Worm (Caenorhabditis elegans) whole organism, L2 larva: Measurements from ENCODE around the gene Y66A7A.4.

Experiments used
- aly-2 ChIP-seq: fragments of 150-350 bp; optimal IDR thresholded peaks from 2 replicates; lab custom pipeline; 2014; ENCODE audit warnings: missing biosample characterization, missing genetic modification characterization
- ama-1 ChIP-seq: fragments of 150-350 bp; optimal IDR thresholded peaks from 2 replicates; lab custom pipeline; 2018; ENCODE audit warnings: inconsistent platforms
- elt-1 ChIP-seq: fragments of 150-350 bp; optimal IDR thresholded peaks from 2 replicates; lab custom pipeline; 2014; ENCODE audit warnings: missing biosample characterization, missing genetic modification characterization
- lin-39 ChIP-seq: fragments of 150-350 bp; optimal IDR thresholded peaks from 2 replicates; lab custom pipeline; 2014; ENCODE audit warnings: missing biosample characterization, missing genetic modification reagents, missing genetic modification characterization
- nhr-12 ChIP-seq: fragments of 150-350 bp; optimal IDR thresholded peaks from 2 replicates; lab custom pipeline; 2014; ENCODE audit warnings: missing biosample characterization, missing genetic modification characterization
- nhr-23 ChIP-seq: fragments of 150-350 bp; optimal IDR thresholded peaks from 2 replicates; lab custom pipeline; 2014; ENCODE audit warnings: missing biosample characterization, missing genetic modification reagents, missing genetic modification characterization
- nhr-237 ChIP-seq: fragments of 150-350 bp; optimal IDR thresholded peaks from 2 replicates; lab custom pipeline; 2014; ENCODE audit warnings: missing biosample characterization, missing genetic modification characterization
- sma-9 ChIP-seq, 2 experiments: fragments of 150-350 bp in 1 of 2; sonication (generic microtip) in 1 of 2; optimal IDR thresholded peaks; 2 replicates each; lab custom pipeline; 2014 to 2016; ENCODE audit warnings: missing genetic modification characterization in 2 of 2, mild to moderate bottlenecking in 1 of 2, missing biosample characterization in 1 of 2, missing compliant biosample characterization in 1 of 2, missing genetic modification reagents in 1 of 2, moderate library complexity in 1 of 2
- unc-62 ChIP-seq: fragments of 150-350 bp; optimal IDR thresholded peaks from 2 replicates; lab custom pipeline; 2014; ENCODE audit warnings: missing biosample characterization, missing genetic modification reagents, missing genetic modification characterization

DNA sequence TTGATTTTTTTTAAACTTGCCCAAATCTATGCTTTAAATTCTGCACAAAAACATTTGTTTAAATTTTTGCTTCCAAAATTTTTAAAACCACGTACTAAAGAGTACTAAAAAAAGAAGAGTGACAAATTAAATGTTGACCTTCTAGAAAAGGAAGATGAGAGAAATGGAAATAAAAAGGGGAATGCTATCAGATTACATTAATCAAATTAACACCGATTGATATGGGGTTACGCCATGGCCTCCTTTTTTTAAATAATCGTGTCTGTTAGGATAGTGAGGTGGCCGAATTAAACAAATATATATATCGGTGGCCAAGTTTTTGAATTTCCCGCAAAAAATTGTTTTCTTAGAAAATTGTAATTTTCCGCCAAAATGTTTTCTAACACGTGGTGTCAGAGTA is 20.0 kb downstream of the Y66A7A.4 start:
- TF ChIP-seq nhr-237 (tag; lab: Kevin White, UChicago) (no peak), ama-1 (lab: Kevin White, UChicago) (no peak), nhr-12 (tag; lab: Kevin White, UChicago) (no peak), sma-9 (GFP tag; optimal IDR thresholded peaks at IDR 0.05; lab: Kevin White, UChicago) (no peak), sma-9 (tag; optimal IDR thresholded peaks at IDR 0.05; lab: Kevin White, UChicago) (no peak), unc-62 (no peak), lin-39 (no peak), nhr-23 (tag; lab: Kevin White, UChicago) (no peak), elt-1 (tag; lab: Kevin White, UChicago) (no peak), aly-2 (tag; lab: Kevin White, UChicago) (no peak)
